Fruit fly (Drosophila melanogaster) whole organism, prepupa: ENCODE results near the gene Kif19A.

Experiments
- CG32006 ChIP-seq: fragments of 200-800 bp; sonication (Bioruptor generic); optimal IDR thresholded peaks from 3 replicates; lab custom pipeline; 2017; ENCODE audit warnings: missing biosample characterization, mild to moderate bottlenecking, missing genetic modification characterization
- CG8119 ChIP-seq: fragments of 200-800 bp; sonication (Bioruptor generic); IDR thresholded peaks from 3 replicates; pipeline ENCODE4 v1.3.6; 2022; ENCODE audit warnings: missing biosample characterization, missing genetic modification characterization

DNA sequence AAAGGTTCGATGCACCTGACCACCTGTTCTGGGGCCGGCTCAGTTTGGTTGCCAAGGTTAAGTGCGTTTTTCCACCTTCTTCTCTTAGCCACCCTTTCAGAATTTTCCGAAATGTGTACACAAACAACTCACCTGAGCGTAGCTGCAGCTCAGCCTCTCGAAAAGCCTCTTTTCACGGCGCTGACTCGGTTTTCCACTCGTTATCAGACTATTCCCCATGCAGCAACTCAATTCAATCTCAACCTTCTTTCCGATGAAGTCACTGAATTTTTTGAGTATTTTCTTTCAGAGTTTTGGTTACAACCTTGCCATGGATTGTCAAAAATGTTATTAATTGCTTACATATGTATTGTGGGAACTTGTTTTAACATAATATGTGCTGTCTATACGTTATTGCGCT lies 10.7 kb downstream of the Kif19A start:
- TF ChIP-seq CG8119 (GFP tag; lab: Robert Waterston, UW) = no peak
- no peak for TF ChIP-seq CG32006 (GFP tag; lab: Kevin White, UChicago)
